Worm (Caenorhabditis elegans): Measurements from ENCODE around the gene thoc-5.

thoc-5 gene

DNA sequence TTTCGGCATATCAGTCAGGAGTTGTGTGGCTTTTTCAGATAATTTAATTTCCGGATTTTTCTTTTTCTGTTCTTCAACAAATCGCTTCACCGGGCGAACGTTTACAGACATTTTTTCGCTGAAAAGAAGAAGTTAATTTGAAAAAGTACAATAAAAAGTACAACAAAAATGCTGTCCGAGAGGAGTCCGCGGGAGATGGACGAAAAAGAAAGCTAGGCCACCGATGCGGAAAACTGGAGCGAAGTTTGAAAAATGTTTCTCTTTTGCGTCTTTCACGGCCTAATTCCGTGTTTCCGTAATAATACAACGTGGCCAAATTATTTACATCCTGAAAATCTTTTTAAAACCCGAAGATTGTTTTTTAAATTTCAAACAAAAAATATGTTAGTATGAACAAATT, at the start of gene thoc-5:
thoc-5 (minus strand) TSS at position 152 of the 400 bp plus-strand sequence.
- TF ChIP-seq jun-1 (tag; optimal IDR thresholded peaks at IDR 0.05): peak; percentile 41
- no peak for TF ChIP-seq unc-30 (tag; optimal IDR thresholded peaks at IDR 0.05)
- peak; percentile 84 for TF ChIP-seq lin-14 (GFP tag; optimal IDR thresholded peaks at IDR 0.05)
- peak; percentile 44 for TF ChIP-seq aha-1 (tag; optimal IDR thresholded peaks at IDR 0.05)
- TF ChIP-seq efl-3 (GFP tag; optimal IDR thresholded peaks at IDR 0.05): peak; percentile 80
- peak; percentile 98 for TF ChIP-seq lin-35 (GFP tag; optimal IDR thresholded peaks at IDR 0.05)
- TF ChIP-seq snu-23 (GFP tag; optimal IDR thresholded peaks at IDR 0.05): peak; percentile 88
- peak; percentile 97 for TF ChIP-seq dsc-1 (tag; optimal IDR thresholded peaks at IDR 0.05)
- no peak for TF ChIP-seq egl-27 (tag; optimal IDR thresholded peaks at IDR 0.05)
- TF ChIP-seq nhr-19 (GFP tag; conservative IDR thresholded peaks at IDR 0.05): peak; percentile 91
- peak in 1 of 2 experiments; percentile 54 for TF ChIP-seq mdl-1 (tag; optimal IDR thresholded peaks at IDR 0.05)
- TF ChIP-seq zip-4 (GFP tag; optimal IDR thresholded peaks at IDR 0.05): peak; percentile 71
- peak; percentile 61 for TF ChIP-seq lin-39 (tag; optimal IDR thresholded peaks at IDR 0.05)
- peak; percentile 16 to 99 for TF ChIP-seq ztf-11 (tag; optimal IDR thresholded peaks at IDR 0.05)
- TF ChIP-seq lin-15B (tag; optimal IDR thresholded peaks at IDR 0.05): peak; percentile 75
- peak; percentile 86 for TF ChIP-seq grh-1 (GFP tag; IDR thresholded peaks at IDR 0.05)
- peak; percentile 67 for TF ChIP-seq ceh-88 (GFP tag; IDR thresholded peaks at IDR 0.05)
- peak; percentile 52 for TF ChIP-seq vab-15 (tag; optimal IDR thresholded peaks at IDR 0.05)
- TF ChIP-seq hlh-4 (tag; optimal IDR thresholded peaks at IDR 0.05): peak; percentile 80
- TF ChIP-seq unc-62 (GFP tag; optimal IDR thresholded peaks at IDR 0.05): no peak
- TF ChIP-seq swsn-7 (tag; optimal IDR thresholded peaks at IDR 0.05): peak; percentile 91
- TF ChIP-seq nhr-237 (tag; optimal IDR thresholded peaks at IDR 0.05): no peak
- TF ChIP-seq ztf-4 (tag; optimal IDR thresholded peaks at IDR 0.05): peak; percentile 58
- TF ChIP-seq tbx-2 (tag; optimal IDR thresholded peaks at IDR 0.05): peak; percentile 95
- peak; percentile 76 for TF ChIP-seq ceh-8 (GFP tag; optimal IDR thresholded peaks at IDR 0.05)
- peak; percentile 96 for TF ChIP-seq unc-98 (GFP tag; IDR thresholded peaks at IDR 0.05)
- no peak for TF ChIP-seq nhr-84 (tag; optimal IDR thresholded peaks at IDR 0.05)
- TF ChIP-seq nhr-20 (tag; optimal IDR thresholded peaks at IDR 0.05): peak; percentile 89
- peak; percentile 92 for TF ChIP-seq Y116A8C.19 (tag; optimal IDR thresholded peaks at IDR 0.05; ENCODE audit: borderline replicate concordance)
- peak; percentile 96 for TF ChIP-seq nhr-90 (tag; optimal IDR thresholded peaks at IDR 0.05; ENCODE audit: poor library complexity)
- peak; percentile 97 for TF ChIP-seq ceh-90 (tag; optimal IDR thresholded peaks at IDR 0.05)
- TF ChIP-seq fos-1 (tag; optimal IDR thresholded peaks at IDR 0.05): peak; percentile 34
- TF ChIP-seq C04F5.9 (tag; optimal IDR thresholded peaks at IDR 0.05): peak; percentile 92
- TF ChIP-seq nhr-77 (tag; optimal IDR thresholded peaks at IDR 0.05): no peak
- TF ChIP-seq lir-3 (tag; optimal IDR thresholded peaks at IDR 0.05; ENCODE audit: poor library complexity): peak; percentile 98
- TF ChIP-seq alr-1 (tag; optimal IDR thresholded peaks at IDR 0.05; ENCODE audit: borderline replicate concordance): no peak
- no peak for TF ChIP-seq ces-1 (GFP tag; optimal IDR thresholded peaks at IDR 0.05)
- peak; percentile 75 for TF ChIP-seq sup-37 (GFP tag; optimal IDR thresholded peaks at IDR 0.05)
- TF ChIP-seq mep-1 (tag; optimal IDR thresholded peaks at IDR 0.05): peak; percentile 82
- peak; percentile 49 for TF ChIP-seq nhr-11 (tag; optimal IDR thresholded peaks at IDR 0.05)
- no peak for TF ChIP-seq sptf-1 (tag; optimal IDR thresholded peaks at IDR 0.05)
- peak; percentile 35 for TF ChIP-seq C34B4.2 (tag; optimal IDR thresholded peaks at IDR 0.05)
- no peak for TF ChIP-seq nhr-28 (tag; optimal IDR thresholded peaks at IDR 0.05)
- TF ChIP-seq ceh-63 (GFP tag; optimal IDR thresholded peaks at IDR 0.05): peak; percentile 68
- TF ChIP-seq mef-2 (tag; optimal IDR thresholded peaks at IDR 0.05): no peak
- peak; percentile 28 for TF ChIP-seq aly-2 (tag; optimal IDR thresholded peaks at IDR 0.05)
- TF ChIP-seq skn-1 (tag; optimal IDR thresholded peaks at IDR 0.05): peak; percentile 69
- peak; percentile 58 for TF ChIP-seq F16B12.6 (tag; optimal IDR thresholded peaks at IDR 0.05)
- TF ChIP-seq egl-13 (tag; optimal IDR thresholded peaks at IDR 0.05): peak; percentile 95
- peak; percentile 93 for TF ChIP-seq hlh-17 (GFP tag; optimal IDR thresholded peaks at IDR 0.05; ENCODE audit: borderline replicate concordance)
- TF ChIP-seq unc-130 (tag; optimal IDR thresholded peaks at IDR 0.05): peak; percentile 33
- peak in 2 of 6 experiments; percentile 61 to 69 for TF ChIP-seq elt-3 (tag; optimal IDR thresholded peaks at IDR 0.05)
- TF ChIP-seq ama-1 (optimal IDR thresholded peaks at IDR 0.05): no peak

Measured in whole organism, L1 larva.